Worm (Caenorhabditis elegans) whole organism, young adult: ENCODE measurements around the gene glp-1.

Experiments
- Y79H2A.3 ChIP-seq: fragments of 200-800 bp; sonication (Bioruptor generic); conservative IDR thresholded peaks from 2 replicates; pipeline ENCODE4 v1.3.6; 2022; ENCODE audit warnings: missing genetic modification reagents, missing genetic modification characterization, missing compliant biosample characterization
- ama-1 ChIP-seq, 3 experiments: fragments of 150-350 bp in 1 of 3; sonication (generic microtip) in 2 of 3; optimal IDR thresholded peaks; 2 replicates each; lab custom pipeline; 2014 to 2018; ENCODE audit warnings: missing biosample characterization in 2 of 3, missing genetic modification characterization in 2 of 3, missing genetic modification reagents in 2 of 3
- ccch-3 ChIP-seq: fragments of 200-800 bp; sonication (Bioruptor generic); optimal IDR thresholded peaks from 2 replicates; lab custom pipeline; 2018; ENCODE audit warnings: mild to moderate bottlenecking, missing genetic modification characterization, missing compliant biosample characterization
- chd-7 ChIP-seq: sonication (generic microtip); optimal IDR thresholded peaks from 2 replicates; lab custom pipeline; 2016; ENCODE audit warnings: mild to moderate bottlenecking, missing genetic modification characterization, moderate library complexity, missing compliant biosample characterization
- egl-44 ChIP-seq: fragments of 200-800 bp; sonication (Bioruptor generic); IDR thresholded peaks from 2 replicates; pipeline ENCODE4 v1.3.6; 2022; ENCODE audit warnings: missing genetic modification reagents, missing genetic modification characterization, missing compliant biosample characterization
- snpc-1.1 ChIP-seq: sonication (generic microtip); optimal IDR thresholded peaks from 2 replicates; lab custom pipeline; 2017; ENCODE audit warnings: missing genetic modification characterization, mild to moderate bottlenecking, missing compliant biosample characterization, antibody characterized with exemption, moderate library complexity, missing genotype, missing genetic modification reagents; ENCODE audit not compliant: insufficient read depth
- unc-130 ChIP-seq: sonication (generic microtip); optimal IDR thresholded peaks from 2 replicates; lab custom pipeline; 2016; ENCODE audit warnings: missing genetic modification reagents, missing genetic modification characterization, missing compliant biosample characterization
- unc-62 ChIP-seq: fragments of 150-350 bp; optimal IDR thresholded peaks from 2 replicates; lab custom pipeline; 2014; ENCODE audit warnings: missing biosample characterization, missing genetic modification reagents, missing genetic modification characterization

ce11 chrIII:9050600-9050999 lies 41.4 kb upstream of the glp-1 start, which contains the start of gene ikke-1:
- TF ChIP-seq unc-62 (GFP tag; lab: Kevin White, UChicago) (no peak), ccch-3 (GFP tag; lab: Kevin White, UChicago) (no peak), unc-130 (GFP tag; lab: Kevin White, UChicago) (no peak), Y79H2A.3 (GFP tag; lab: Robert Waterston, UW) (no peak), snpc-1.1 (tag; lab: Kevin White, UChicago) (no peak), chd-7 (tag; lab: Kevin White, UChicago) (no peak), ama-1 (optimal IDR thresholded peaks at IDR 0.05; lab: Kevin White, UChicago) (no peak), ama-1 (GFP tag; optimal IDR thresholded peaks at IDR 0.05; lab: Kevin White, UChicago) (no peak), egl-44 (GFP tag; lab: Robert Waterston, UW) (no peak)
